Fruit fly (Drosophila melanogaster): ENCODE measurements around the gene Dad.

Gene Dad

DNA sequence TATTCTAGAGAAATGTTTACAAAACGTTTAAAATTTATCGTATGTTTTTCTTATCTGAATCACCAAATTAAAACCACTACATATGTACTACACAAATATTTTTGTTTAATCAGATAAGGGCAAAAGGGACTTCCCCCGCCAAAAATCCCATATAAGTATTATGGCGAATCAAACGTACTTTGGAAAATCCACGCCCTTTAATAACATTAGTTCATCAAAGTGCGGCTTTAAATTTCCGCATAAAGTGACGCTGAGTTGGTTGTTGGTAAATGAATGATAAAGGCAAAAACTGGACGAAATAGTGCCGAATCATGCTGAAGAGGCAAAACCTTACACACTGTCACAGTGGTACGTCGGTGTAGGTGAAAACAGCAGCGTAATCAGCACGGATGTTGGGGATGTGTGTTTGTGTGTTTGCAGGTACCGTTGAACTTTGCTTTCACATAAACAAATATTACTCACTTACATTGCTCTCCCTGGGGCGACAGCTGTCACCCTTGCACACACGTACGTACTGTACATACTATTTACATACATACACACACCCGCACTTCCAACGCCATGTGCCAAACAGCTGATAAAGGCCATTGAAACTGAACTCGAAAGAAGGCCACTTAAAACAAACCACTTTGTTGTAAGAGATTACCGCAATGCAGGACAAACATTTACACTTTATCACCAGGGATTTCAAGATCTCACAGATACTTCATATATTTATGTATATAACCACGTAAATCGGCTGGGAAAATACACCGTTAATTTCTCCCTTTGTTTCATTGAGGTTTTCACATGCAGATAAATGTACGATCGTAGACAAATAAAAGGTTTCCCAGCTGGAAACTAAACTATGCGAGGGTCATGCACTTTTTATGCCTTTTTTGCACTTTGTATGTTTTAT is 25.4 kb downstream of the Dad start (continued):
- TF ChIP-seq hbn (GFP tag; IDR thresholded peaks at IDR 0.05; ENCODE audit: partially characterized antibody) = no peak
- TF ChIP-seq tin (GFP tag; optimal IDR thresholded peaks at IDR 0.05) = no peak
- no peak for TF ChIP-seq esg (GFP tag; conservative IDR thresholded peaks at IDR 0.05)
- TF ChIP-seq CG31441 (GFP tag; IDR thresholded peaks at IDR 0.05) = no peak
- TF ChIP-seq Myb (GFP tag; optimal IDR thresholded peaks at IDR 0.05) = no peak
- no peak for TF ChIP-seq CG12744 (GFP tag; optimal IDR thresholded peaks at IDR 0.05)
- TF ChIP-seq nau (GFP tag; optimal IDR thresholded peaks at IDR 0.05) = peak; percentile 71
- peak; percentile 69 for TF ChIP-seq CG12769 (tag; optimal IDR thresholded peaks at IDR 0.05)
- no peak; the same call in 1 of the 2 replicates for TF ChIP-seq lmd (GFP tag; IDR thresholded peaks at IDR 0.05)
- no peak for TF ChIP-seq Spps (tag; optimal IDR thresholded peaks at IDR 0.05)
- TF ChIP-seq emc (GFP tag; optimal IDR thresholded peaks at IDR 0.05) = no peak
- no peak for TF ChIP-seq Oaz (GFP tag; IDR thresholded peaks at IDR 0.05)
- TF ChIP-seq sim (GFP tag; IDR thresholded peaks at IDR 0.05) = no peak
- TF ChIP-seq Xbp1 (GFP tag; optimal IDR thresholded peaks at IDR 0.05) = no peak
- no peak for TF ChIP-seq Sin3A (optimal IDR thresholded peaks at IDR 0.05)
- TF ChIP-seq vnd (GFP tag; IDR thresholded peaks at IDR 0.05; ENCODE audit: partially characterized antibody) = no peak
- no peak for TF ChIP-seq H15 (GFP tag; IDR thresholded peaks at IDR 0.05)
- no peak for TF ChIP-seq CG31224 (GFP tag; IDR thresholded peaks at IDR 0.05)
- TF ChIP-seq nerfin-2 (GFP tag; IDR thresholded peaks at IDR 0.05; ENCODE audit: partially characterized antibody) = no peak
- TF ChIP-seq CG17361 (GFP tag; IDR thresholded peaks at IDR 0.05) = no peak
- TF ChIP-seq mam (GFP tag; optimal IDR thresholded peaks at IDR 0.05) = no peak
- no peak for TF ChIP-seq trem (tag; optimal IDR thresholded peaks at IDR 0.05)
- no peak for TF ChIP-seq Usf (GFP tag; optimal IDR thresholded peaks at IDR 0.05)
- no peak for TF ChIP-seq CG14860 (GFP tag; IDR thresholded peaks at IDR 0.05; ENCODE audit: partially characterized antibody)
- TF ChIP-seq Bgb (GFP tag; IDR thresholded peaks at IDR 0.05; ENCODE audit: partially characterized antibody) = no peak; the same call in 1 of the 2 replicates
- no peak for TF ChIP-seq en (GFP tag; optimal IDR thresholded peaks at IDR 0.05)
- peak; percentile 11 for TF ChIP-seq ash1 (GFP tag; optimal IDR thresholded peaks at IDR 0.05)
- TF ChIP-seq Ets65A (GFP tag) = no peak
- no peak for TF ChIP-seq disco-r (GFP tag; optimal IDR thresholded peaks at IDR 0.05)
- TF ChIP-seq run (tag; optimal IDR thresholded peaks at IDR 0.05) = no peak
- peak; percentile 56 for TF ChIP-seq lab (GFP tag; optimal IDR thresholded peaks at IDR 0.05)
- no peak for TF ChIP-seq CG32772 (GFP tag; IDR thresholded peaks at IDR 0.05)
- TF ChIP-seq CG7987 (GFP tag; optimal IDR thresholded peaks at IDR 0.05) = peak; percentile 75
- TF ChIP-seq zf30C (GFP tag; optimal IDR thresholded peaks at IDR 0.05) = no peak
- no peak for TF ChIP-seq Sry-β (GFP tag; optimal IDR thresholded peaks at IDR 0.05)
- peak; percentile 67 for TF ChIP-seq CG12219 (GFP tag; optimal IDR thresholded peaks at IDR 0.05)
- peak; percentile 73 for TF ChIP-seq wek (GFP tag; optimal IDR thresholded peaks at IDR 0.05)
- TF ChIP-seq CG3995 (GFP tag; optimal IDR thresholded peaks at IDR 0.05) = no peak
- TF ChIP-seq CG1647 (GFP tag; optimal IDR thresholded peaks at IDR 0.05) = no peak
- no peak for TF ChIP-seq slou (GFP tag; optimal IDR thresholded peaks at IDR 0.05)
- peak; percentile 65 for TF ChIP-seq kah (GFP tag; optimal IDR thresholded peaks at IDR 0.05)
- TF ChIP-seq CG32767 (GFP tag; IDR thresholded peaks at IDR 0.05) = 0 out of 2 replicates have a peak, but pooled peaks have one; percentile 8
- no peak for TF ChIP-seq tna (GFP tag; IDR thresholded peaks at IDR 0.05; ENCODE audit: partially characterized antibody)
- no peak for TF ChIP-seq jumu (GFP tag; optimal IDR thresholded peaks at IDR 0.05)
- no peak for TF ChIP-seq CG11504 (tag; optimal IDR thresholded peaks at IDR 0.05)
- TF ChIP-seq btn (GFP tag; optimal IDR thresholded peaks at IDR 0.05) = no peak
- peak; percentile 49 for TF ChIP-seq Awh (GFP tag; IDR thresholded peaks at IDR 0.05)
- TF ChIP-seq CG8089 (GFP tag; optimal IDR thresholded peaks at IDR 0.05) = no peak
- TF ChIP-seq Lpt (GFP tag; optimal IDR thresholded peaks at IDR 0.05) = no peak
- TF ChIP-seq CG3281 (GFP tag; optimal IDR thresholded peaks at IDR 0.05) = peak; percentile 8

Measured in whole organism, embryonic.